Worm (Caenorhabditis elegans): ENCODE data around the gene ZK721.3.

Gene ZK721.3

ce11 chrX:8763607-8764006 is 20.7 kb upstream of the ZK721.3 start, which contains the start of gene zig-12:
TSS of gene zig-12 (plus strand) at chrX:8763907.
- TF ChIP-seq sem-4 (tag; optimal IDR thresholded peaks at IDR 0.05) (no peak), Y55F3AM.14 (GFP tag; optimal IDR thresholded peaks at IDR 0.05) (no peak), nhr-77 (tag; optimal IDR thresholded peaks at IDR 0.05) (no peak), elt-1 (tag; optimal IDR thresholded peaks at IDR 0.05) (no peak), nhr-23 (tag; optimal IDR thresholded peaks at IDR 0.05) (no peak), gmeb-1 (tag; optimal IDR thresholded peaks at IDR 0.05) (no peak), nhr-10 (tag; optimal IDR thresholded peaks at IDR 0.05) (no peak), ZK546.5 (tag; optimal IDR thresholded peaks at IDR 0.05) (no peak), lin-39 (tag; optimal IDR thresholded peaks at IDR 0.05) (no peak), ceh-82 (tag; optimal IDR thresholded peaks at IDR 0.05) (no peak), nhr-11 (tag; optimal IDR thresholded peaks at IDR 0.05) (no peak), nhr-129 (tag; optimal IDR thresholded peaks at IDR 0.05) (no peak), C34F6.9 (tag; optimal IDR thresholded peaks at IDR 0.05) (no peak)

ce11 chrX:8764044-8764443 is 20.3 kb upstream of the ZK721.3 start:
- TF ChIP-seq sma-9 (GFP tag; optimal IDR thresholded peaks at IDR 0.05) (peak; percentile 13), sma-9 (tag; optimal IDR thresholded peaks at IDR 0.05) (no peak), nhr-12 (tag; optimal IDR thresholded peaks at IDR 0.05) (no peak), nhr-129 (tag; optimal IDR thresholded peaks at IDR 0.05) (peak; percentile 28), unc-39 (tag; optimal IDR thresholded peaks at IDR 0.05) (no peak), lin-39 (tag; optimal IDR thresholded peaks at IDR 0.05) (no peak), ztf-4 (tag; optimal IDR thresholded peaks at IDR 0.05) (no peak), ama-1 (optimal IDR thresholded peaks at IDR 0.05) (no peak), crh-2 (tag; optimal IDR thresholded peaks at IDR 0.05) (no peak), sma-3 (GFP tag; optimal IDR thresholded peaks at IDR 0.05) (no peak), mab-5 (tag; optimal IDR thresholded peaks at IDR 0.05) (peak; percentile 42), lsy-2 (tag; optimal IDR thresholded peaks at IDR 0.05) (peak in 1 of 2 experiments; percentile 13), elt-3 (tag; optimal IDR thresholded peaks at IDR 0.05) (no peak), nhr-23 (tag; optimal IDR thresholded peaks at IDR 0.05) (no peak), nhr-237 (tag; optimal IDR thresholded peaks at IDR 0.05) (no peak), R02D3.7 (tag; optimal IDR thresholded peaks at IDR 0.05) (no peak)

ce11 chrX:8770316-8770715 is 14.0 kb upstream of the ZK721.3 start:
- no peak for TF ChIP-seq nhr-77 (tag; optimal IDR thresholded peaks at IDR 0.05)
- TF ChIP-seq Y55F3AM.14 (GFP tag; optimal IDR thresholded peaks at IDR 0.05): no peak
- TF ChIP-seq ceh-16 (tag; optimal IDR thresholded peaks at IDR 0.05): no peak
- no peak for TF ChIP-seq dmd-4 (tag; optimal IDR thresholded peaks at IDR 0.05)
- TF ChIP-seq ama-1 (optimal IDR thresholded peaks at IDR 0.05): no peak
- TF ChIP-seq ceh-82 (tag; optimal IDR thresholded peaks at IDR 0.05): no peak
- TF ChIP-seq nhr-10 (tag; optimal IDR thresholded peaks at IDR 0.05): no peak
- no peak for TF ChIP-seq ztf-1 (GFP tag; conservative IDR thresholded peaks at IDR 0.05)

ce11 chrX:8778558-8778957 is 5.8 kb upstream of the ZK721.3 start, which contains the start of gene ZK721.4:
TSS of gene ZK721.4 (plus strand) at chrX:8778858.
- no peak for TF ChIP-seq aly-2 (tag; optimal IDR thresholded peaks at IDR 0.05)
- no peak for TF ChIP-seq ztf-11 (tag; optimal IDR thresholded peaks at IDR 0.05)
- TF ChIP-seq ZK546.5 (tag; optimal IDR thresholded peaks at IDR 0.05): no peak
- no peak for TF ChIP-seq elt-3 (tag; optimal IDR thresholded peaks at IDR 0.05)
- no peak for TF ChIP-seq nhr-25 (tag; optimal IDR thresholded peaks at IDR 0.05)
- TF ChIP-seq mab-5 (tag; optimal IDR thresholded peaks at IDR 0.05): no peak
- no peak for TF ChIP-seq alr-1 (tag; optimal IDR thresholded peaks at IDR 0.05)
- no peak for TF ChIP-seq elt-1 (tag; optimal IDR thresholded peaks at IDR 0.05)
- no peak for TF ChIP-seq peb-1 (tag; optimal IDR thresholded peaks at IDR 0.05)
- no peak for TF ChIP-seq ama-1 (optimal IDR thresholded peaks at IDR 0.05)
- TF ChIP-seq egl-27 (tag; optimal IDR thresholded peaks at IDR 0.05): no peak

- TF ChIP-seq nhr-10 (tag; optimal IDR thresholded peaks at IDR 0.05) (no peak), sma-9 (GFP tag; optimal IDR thresholded peaks at IDR 0.05) (peak; percentile 57), sma-9 (tag; optimal IDR thresholded peaks at IDR 0.05) (no peak), nhr-129 (tag; optimal IDR thresholded peaks at IDR 0.05) (peak; percentile 50), elt-3 (tag; optimal IDR thresholded peaks at IDR 0.05) (no peak), F13H6.1 (tag; optimal IDR thresholded peaks at IDR 0.05) (peak; percentile 37), lsy-2 (tag; optimal IDR thresholded peaks at IDR 0.05) (peak in 1 of 2 experiments; percentile 19)
These were observed 2.4 kb downstream of the ZK721.3 start for ce11 chrX:8786687-8787086.

Data from whole organism, L2 larva.